Fruit fly (Drosophila melanogaster) whole organism, embryonic: ENCODE measurements around the gene Gnf1.

Experiments
- ATbp ChIP-seq: fragments of 200-800 bp; sonication (Bioruptor generic); optimal IDR thresholded peaks from 2 replicates; lab custom pipeline; 2017; ENCODE audit warnings: missing biosample characterization, mild to moderate bottlenecking, missing genetic modification characterization, missing genetic modification reagents
- Antp ChIP-seq: fragments of 200-800 bp; sonication (Bioruptor generic); optimal IDR thresholded peaks from 3 replicates; lab custom pipeline; 2016; ENCODE audit warnings: missing biosample characterization, missing genetic modification characterization
- Bteb2 ChIP-seq: fragments of 200-800 bp; sonication (Bioruptor generic); optimal IDR thresholded peaks from 2 replicates; lab custom pipeline; 2016; ENCODE audit warnings: missing biosample characterization, missing genetic modification characterization
- CG10274 ChIP-seq: fragments of 200-800 bp; sonication (Bioruptor generic); optimal IDR thresholded peaks from 3 replicates; lab custom pipeline; 2017; ENCODE audit warnings: missing biosample characterization, mild to moderate bottlenecking, missing genetic modification characterization
- CG13123 ChIP-seq: fragments of 200-800 bp; sonication (Bioruptor generic); optimal IDR thresholded peaks from 2 replicates; lab custom pipeline; 2016; ENCODE audit warnings: missing biosample characterization, missing genetic modification characterization
- CG14014 ChIP-seq: fragments of 200-800 bp; sonication (Bioruptor generic); IDR thresholded peaks from 2 replicates; pipeline ENCODE4 v1.3.6; 2022; ENCODE audit warnings: missing biosample characterization, missing genetic modification characterization
- CG15479 ChIP-seq: fragments of 200-800 bp; sonication (Bioruptor generic); optimal IDR thresholded peaks from 3 replicates; lab custom pipeline; 2019; ENCODE audit warnings: missing biosample characterization, mild to moderate bottlenecking, missing genetic modification characterization, moderate library complexity
- CG1602 ChIP-seq: fragments of 200-800 bp; sonication (Bioruptor generic); optimal IDR thresholded peaks from 3 replicates; lab custom pipeline; 2016; ENCODE audit warnings: missing biosample characterization, missing genetic modification characterization
- CG16815 ChIP-seq: fragments of 200-800 bp; sonication (Bioruptor generic); optimal IDR thresholded peaks from 3 replicates; lab custom pipeline; 2017; ENCODE audit warnings: missing biosample characterization, mild to moderate bottlenecking, missing genetic modification characterization
- CG18262 ChIP-seq: fragments of 200-800 bp; optimal IDR thresholded peaks from 3 replicates; lab custom pipeline; 2019; ENCODE audit warnings: missing biosample characterization, mild to moderate bottlenecking, missing genetic modification characterization, moderate library complexity
- CG2116 ChIP-seq: fragments of 200-800 bp; sonication (Bioruptor generic); optimal IDR thresholded peaks from 3 replicates; lab custom pipeline; 2018; ENCODE audit warnings: missing biosample characterization, mild to moderate bottlenecking, missing genetic modification characterization
- CG2120 ChIP-seq: fragments of 200-800 bp; sonication (Bioruptor generic); optimal IDR thresholded peaks from 3 replicates; lab custom pipeline; 2016; ENCODE audit warnings: missing biosample characterization, missing genetic modification characterization
- CG2875 ChIP-seq: fragments of 200-800 bp; sonication (Bioruptor generic); optimal IDR thresholded peaks from 2 replicates; lab custom pipeline; 2017; ENCODE audit warnings: missing biosample characterization, mild to moderate bottlenecking, missing genetic modification characterization, missing genetic modification reagents
- CG3726 ChIP-seq: fragments of 200-800 bp; sonication (Bioruptor generic); IDR thresholded peaks from 3 replicates; pipeline ENCODE4, ENCODE4 v1.3.6; 2022; ENCODE audit warnings: missing biosample characterization, missing genetic modification characterization
- CG5180 ChIP-seq: fragments of 200-800 bp; sonication (Bioruptor generic); optimal IDR thresholded peaks from 3 replicates; lab custom pipeline; 2017; ENCODE audit warnings: missing biosample characterization, missing genetic modification characterization, mild to moderate bottlenecking, moderate library complexity, missing genetic modification reagents
- CG6765 ChIP-seq: fragments of 200-800 bp; sonication (Bioruptor generic); optimal IDR thresholded peaks from 3 replicates; lab custom pipeline; 2017; ENCODE audit warnings: missing biosample characterization, mild to moderate bottlenecking, missing genetic modification characterization
- CG6813 ChIP-seq: fragments of 200-800 bp; sonication (Bioruptor generic); optimal IDR thresholded peaks from 2 replicates; lab custom pipeline; 2017; ENCODE audit warnings: missing biosample characterization, missing genetic modification characterization, mild to moderate bottlenecking, moderate library complexity, missing genetic modification reagents
- CG7839 ChIP-seq: fragments of 200-800 bp; sonication (Bioruptor generic); optimal IDR thresholded peaks from 3 replicates; lab custom pipeline; 2018; ENCODE audit warnings: missing biosample characterization, mild to moderate bottlenecking, missing genetic modification characterization, moderate library complexity
- CG9215 ChIP-seq: fragments of 200-800 bp; sonication (Bioruptor generic); IDR thresholded peaks from 2 replicates; pipeline ENCODE4 v1.3.6; 2022; ENCODE audit warnings: missing biosample characterization, missing genetic modification characterization
- CG9797 ChIP-seq: fragments of 200-800 bp; sonication (Bioruptor generic); optimal IDR thresholded peaks from 3 replicates; lab custom pipeline; 2018; ENCODE audit warnings: missing biosample characterization, mild to moderate bottlenecking, missing genetic modification characterization
- CHES-1-like ChIP-seq: fragments of 200-800 bp; sonication (Bioruptor generic); optimal IDR thresholded peaks from 2 replicates; lab custom pipeline; 2016; ENCODE audit warnings: missing biosample characterization, missing genetic modification characterization
- Dfd ChIP-seq, 2 experiments: fragments of >200 bp; optimal IDR thresholded peaks; 2 replicates each; lab custom pipeline; 2017; ENCODE audit warnings: missing biosample characterization in 2 of 2, missing genetic modification characterization in 2 of 2
- Elba2 ChIP-seq: fragments of 200-800 bp; sonication (Bioruptor generic); optimal IDR thresholded peaks from 3 replicates; lab custom pipeline; 2016; ENCODE audit warnings: missing biosample characterization, missing genetic modification characterization
- Fer1 ChIP-seq: fragments of 200-800 bp; sonication (Bioruptor generic); optimal IDR thresholded peaks from 2 replicates; lab custom pipeline; 2017; ENCODE audit warnings: missing biosample characterization, mild to moderate bottlenecking, missing genetic modification characterization
- GATAe ChIP-seq: fragments of 200-800 bp; sonication (Bioruptor generic); conservative IDR thresholded peaks from 2 replicates; pipeline ENCODE4 v1.3.6; 2022; ENCODE audit warnings: missing biosample characterization, missing genetic modification characterization
- HLH54F ChIP-seq: fragments of 200-800 bp; sonication (Bioruptor generic); optimal IDR thresholded peaks from 3 replicates; lab custom pipeline; 2016; ENCODE audit warnings: missing biosample characterization, missing genetic modification characterization
- Hmr ChIP-seq: fragments of 200-800 bp; sonication (Bioruptor generic); optimal IDR thresholded peaks from 3 replicates; lab custom pipeline; 2017; ENCODE audit warnings: mild to moderate bottlenecking, missing biosample characterization, missing genetic modification reagents, missing genetic modification characterization
- Jarid2 ChIP-seq: fragments of 200-800 bp; sonication (Bioruptor generic); optimal IDR thresholded peaks from 3 replicates; lab custom pipeline; 2017; ENCODE audit warnings: mild to moderate bottlenecking, missing biosample characterization, missing genetic modification reagents, missing genetic modification characterization
- Lpt ChIP-seq: fragments of >200 bp; optimal IDR thresholded peaks from 2 replicates; lab custom pipeline; 2018; ENCODE audit warnings: missing biosample characterization, missing genetic modification characterization
- Mad ChIP-seq: fragments of 200-800 bp; sonication (Bioruptor generic); optimal IDR thresholded peaks from 2 replicates; lab custom pipeline; 2016; ENCODE audit warnings: missing biosample characterization, missing genetic modification characterization
- Nf-YB ChIP-seq: fragments of 200-800 bp; sonication (Bioruptor generic); optimal IDR thresholded peaks from 3 replicates; lab custom pipeline; 2019; ENCODE audit warnings: missing biosample characterization, mild to moderate bottlenecking, missing genetic modification characterization, moderate library complexity
- Poxn ChIP-seq: fragments of 200-800 bp; sonication (Bioruptor generic); IDR thresholded peaks from 2 replicates; pipeline ENCODE4 v1.3.6; 2022; ENCODE audit warnings: missing biosample characterization, missing genetic modification characterization
- ac ChIP-seq: fragments of 200-800 bp; sonication (Bioruptor generic); optimal IDR thresholded peaks from 3 replicates; lab custom pipeline; 2017; ENCODE audit warnings: missing biosample characterization, mild to moderate bottlenecking, missing genetic modification characterization
- crol ChIP-seq: fragments of 200-800 bp; sonication (Bioruptor generic); IDR thresholded peaks from 2 replicates; pipeline ENCODE4 v1.3.6; 2022; ENCODE audit warnings: missing biosample characterization, missing genetic modification characterization
- danr ChIP-seq: fragments of 200-800 bp; sonication (Bioruptor generic); IDR thresholded peaks from 2 replicates; pipeline ENCODE4 v1.3.6; 2022; ENCODE audit warnings: missing biosample characterization, missing genetic modification characterization
- dati ChIP-seq: fragments of 200-800 bp; sonication (Bioruptor generic); IDR thresholded peaks from 2 replicates; pipeline ENCODE4 v1.3.6; 2022; ENCODE audit warnings: missing biosample characterization, missing genetic modification characterization
- hb ChIP-seq: fragments of 200-800 bp; sonication (Bioruptor generic); IDR thresholded peaks from 3 replicates; pipeline ENCODE4 v1.3.6; 2022; ENCODE audit warnings: missing biosample characterization, missing genetic modification characterization; ENCODE audit not compliant: partially characterized antibody
- ind ChIP-seq: fragments of 200-800 bp; sonication (Bioruptor generic); optimal IDR thresholded peaks from 3 replicates; lab custom pipeline; 2016; ENCODE audit warnings: missing biosample characterization, missing genetic modification characterization
- kay ChIP-seq: fragments of 200-800 bp; sonication (Bioruptor generic); optimal IDR thresholded peaks from 2 replicates; lab custom pipeline; 2016; ENCODE audit warnings: missing biosample characterization, missing genetic modification characterization
- lab ChIP-seq: fragments of 200-800 bp; sonication (Bioruptor generic); optimal IDR thresholded peaks from 3 replicates; lab custom pipeline; 2017; ENCODE audit warnings: missing biosample characterization, missing genetic modification characterization, mild to moderate bottlenecking, moderate library complexity, missing genetic modification reagents
- mirr ChIP-seq: fragments of 200-800 bp; sonication (Bioruptor generic); optimal IDR thresholded peaks from 3 replicates; lab custom pipeline; 2018; ENCODE audit warnings: missing biosample characterization, mild to moderate bottlenecking, missing genetic modification characterization
- mld ChIP-seq: fragments of 200-800 bp; sonication (Bioruptor generic); IDR thresholded peaks from 3 replicates; pipeline ENCODE4 v1.3.6; 2022; ENCODE audit warnings: missing biosample characterization, missing genetic modification characterization; ENCODE audit not compliant: partially characterized antibody
- pan ChIP-seq, 4 experiments: fragments of >200 bp in 3 of 4; fragments of 200-800 bp in 1 of 4; sonication (Bioruptor generic) in 1 of 4; optimal IDR thresholded peaks in 3 of 4; IDR thresholded peaks in 1 of 4; 2 replicates each; pipeline versions ENCODE4 v1.3.6 to Lab custom; 2017 to 2022; ENCODE audit warnings: missing biosample characterization in 2 of 4, missing genetic modification characterization in 2 of 4, mixed read lengths in 1 of 4
- pho ChIP-seq: fragments of 200-800 bp; sonication (Bioruptor generic); optimal IDR thresholded peaks from 2 replicates; lab custom pipeline; 2016; ENCODE audit warnings: missing biosample characterization, missing genetic modification characterization
- pum ChIP-seq: fragments of 200-800 bp; sonication (Bioruptor generic); optimal IDR thresholded peaks from 2 replicates; lab custom pipeline; 2016; ENCODE audit warnings: missing biosample characterization, missing genetic modification characterization
- row ChIP-seq: fragments of 200-800 bp; sonication (Bioruptor generic); IDR thresholded peaks from 3 replicates; pipeline ENCODE4 v1.3.6; 2022; ENCODE audit warnings: missing biosample characterization, missing genetic modification characterization
- slbo ChIP-seq: fragments of 200-800 bp; sonication (Bioruptor generic); IDR thresholded peaks from 2 replicates; pipeline ENCODE4 v1.3.6; 2022; ENCODE audit warnings: missing biosample characterization, missing genetic modification characterization
- ssp ChIP-seq: fragments of 200-800 bp; sonication (Bioruptor generic); IDR thresholded peaks from 2 replicates; pipeline ENCODE4 v1.3.6; 2022; ENCODE audit warnings: missing biosample characterization, missing genetic modification characterization
- stc ChIP-seq: fragments of 200-800 bp; sonication (Bioruptor generic); IDR thresholded peaks from 2 replicates; pipeline ENCODE4 v1.3.6; 2022; ENCODE audit warnings: missing biosample characterization, missing genetic modification characterization
- toy ChIP-seq: fragments of 200-800 bp; sonication (Bioruptor generic); IDR thresholded peaks from 2 replicates; pipeline ENCODE4 v1.3.6; 2022; ENCODE audit warnings: missing biosample characterization, missing genetic modification characterization
- wor ChIP-seq: fragments of 200-800 bp; sonication (Bioruptor generic); IDR thresholded peaks from 2 replicates; pipeline ENCODE4 v1.3.6; 2022; ENCODE audit warnings: missing biosample characterization, missing genetic modification characterization
- zfh1 ChIP-seq: fragments of 200-800 bp; sonication (Bioruptor generic); IDR thresholded peaks from 3 replicates; pipeline ENCODE4 v1.3.6; 2022; ENCODE audit warnings: missing biosample characterization, missing genetic modification characterization

Gene Gnf1

DNA sequence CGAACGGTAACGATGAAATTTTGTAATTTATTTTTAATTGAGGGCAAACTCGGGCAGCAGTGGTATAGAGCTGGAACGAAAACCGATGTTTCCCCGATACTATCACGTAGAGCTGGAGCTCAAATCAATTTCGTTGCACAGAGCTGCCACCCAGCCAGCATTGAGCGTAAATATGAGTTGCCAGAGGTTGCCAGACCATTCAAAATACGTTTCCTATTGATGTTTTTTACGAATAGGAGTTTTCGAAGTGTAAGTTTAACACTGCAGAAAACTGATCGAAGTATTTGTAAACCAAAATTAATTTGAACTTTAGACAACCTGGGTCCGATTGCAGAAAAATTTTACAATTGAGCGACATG is 46.1 kb downstream of the Gnf1 start, which contains the start of gene Ubc6 (continued):
- TF ChIP-seq CG9797 (peak; percentile 75), CG6813 (GFP tag; lab: Kevin White, UChicago) (no peak), Elba2 (GFP tag; lab: Kevin White, UChicago) (peak; percentile 88), kay (GFP tag; lab: Kevin White, UChicago) (no peak), pho (GFP tag; lab: Kevin White, UChicago) (peak; percentile 83), CG13123 (GFP tag; lab: Kevin White, UChicago) (peak; percentile 50), CG3726 (no peak), danr (GFP tag; lab: Robert Waterston, UW) (no peak), Nf-YB (GFP tag; lab: Kevin White, UChicago) (peak; percentile 27), mirr (GFP tag; lab: Kevin White, UChicago) (peak; percentile 24), mld (no peak), toy (GFP tag; lab: Robert Waterston, UW) (no peak), Antp (GFP tag; lab: Kevin White, UChicago) (peak; percentile 89), CG14014 (GFP tag; lab: Robert Waterston, UW) (no peak), dati (GFP tag; lab: Robert Waterston, UW) (no peak), CHES-1-like (GFP tag; lab: Kevin White, UChicago) (peak; percentile 84), CG6765 (GFP tag; lab: Kevin White, UChicago) (peak; percentile 40), wor (GFP tag; lab: Robert Waterston, UW) (no peak), CG9215 (GFP tag; lab: Robert Waterston, UW) (no peak), ac (GFP tag; lab: Kevin White, UChicago) (no peak), crol (GFP tag; lab: Robert Waterston, UW) (no peak), Jarid2 (peak; percentile 53), zfh1 (GFP tag; lab: Robert Waterston, UW) (no peak), CG18262 (tag; lab: Kevin White, UChicago) (peak; percentile 41), Bteb2 (GFP tag; lab: Kevin White, UChicago) (peak; percentile 58), Poxn (no peak), ATbp (GFP tag; lab: Kevin White, UChicago) (peak; percentile 9), row (GFP tag; lab: Robert Waterston, UW) (no peak), CG2875 (peak; percentile 52), CG1602 (peak; percentile 62), ssp (no peak), ind (GFP tag; lab: Kevin White, UChicago) (peak; percentile 77), CG16815 (GFP tag; lab: Kevin White, UChicago) (no peak), slbo (GFP tag; lab: Robert Waterston, UW) (no peak), CG15479 (no peak), CG7839 (tag; lab: Kevin White, UChicago) (peak; percentile 48), Lpt (GFP tag; lab: Kevin White, UChicago) (no peak), lab (GFP tag; lab: Kevin White, UChicago) (peak; percentile 74), HLH54F (peak; percentile 80), stc (GFP tag; lab: Robert Waterston, UW) (no peak), pan (optimal IDR thresholded peaks at IDR 0.05; lab: Kevin White, UChicago) (no peak), pan (GFP tag; optimal IDR thresholded peaks at IDR 0.05 in 1 of 2, IDR thresholded peaks at IDR 0.05 in 1 of 2) (no peak), pum (GFP tag; lab: Kevin White, UChicago) (peak; percentile 76), GATAe (GFP tag; lab: Robert Waterston, UW) (no peak), Dfd (GFP tag; optimal IDR thresholded peaks at IDR 0.05; lab: Kevin White, UChicago) (no peak), Hmr (peak; percentile 88), Fer1 (peak; percentile 32), CG5180 (GFP tag; lab: Kevin White, UChicago) (no peak), CG2120 (peak; percentile 83), CG10274 (GFP tag; lab: Kevin White, UChicago) (no peak), CG2116 (GFP tag; lab: Kevin White, UChicago) (peak; percentile 77), Mad (GFP tag; lab: Kevin White, UChicago) (peak; percentile 83), hb (GFP tag; lab: Robert Waterston, UW) (no peak)
